Fruit fly (Drosophila melanogaster) whole organism, embryonic: Measurements from ENCODE around the gene CG9133.

Experiments
- Bgb ChIP-seq: fragments of 200-800 bp; sonication (Bioruptor generic); IDR thresholded peaks from 2 replicates; pipeline ENCODE4 v1.3.6; 2022; ENCODE audit warnings: missing biosample characterization, missing genetic modification characterization; ENCODE audit not compliant: partially characterized antibody
- CG10274 ChIP-seq: fragments of 200-800 bp; sonication (Bioruptor generic); optimal IDR thresholded peaks from 3 replicates; lab custom pipeline; 2017; ENCODE audit warnings: missing biosample characterization, mild to moderate bottlenecking, missing genetic modification characterization
- CG11247 ChIP-seq: fragments of 200-800 bp; sonication (Bioruptor generic); IDR thresholded peaks from 2 replicates; pipeline ENCODE4 v1.3.6; 2022; ENCODE audit warnings: missing biosample characterization, missing genetic modification characterization
- CG11456 ChIP-seq: fragments of 200-800 bp; sonication (Bioruptor generic); IDR thresholded peaks from 3 replicates; pipeline ENCODE4 v1.3.6; 2022; ENCODE audit warnings: missing biosample characterization, missing genetic modification characterization
- CG11560 ChIP-seq: fragments of 200-800 bp; sonication (Bioruptor generic); IDR thresholded peaks from 3 replicates; pipeline ENCODE4 v1.3.6; 2022; ENCODE audit warnings: missing biosample characterization, missing genetic modification characterization
- CG12299 ChIP-seq: fragments of 200-800 bp; sonication (Bioruptor generic); optimal IDR thresholded peaks from 2 replicates; lab custom pipeline; 2018; ENCODE audit warnings: missing biosample characterization, mild to moderate bottlenecking, missing genetic modification characterization
- CG14965 ChIP-seq: fragments of 200-800 bp; sonication (Bioruptor generic); optimal IDR thresholded peaks from 2 replicates; lab custom pipeline; 2016; ENCODE audit warnings: missing biosample characterization, missing genetic modification characterization, borderline replicate concordance
- CG1529 ChIP-seq: fragments of 200-800 bp; sonication (Bioruptor generic); optimal IDR thresholded peaks from 3 replicates; lab custom pipeline; 2018; ENCODE audit warnings: missing biosample characterization, missing genetic modification characterization
- CG31365 ChIP-seq: fragments of 200-800 bp; sonication (Bioruptor generic); optimal IDR thresholded peaks from 2 replicates; lab custom pipeline; 2018; ENCODE audit warnings: missing biosample characterization, mild to moderate bottlenecking, missing genetic modification characterization
- CG3163 ChIP-seq: fragments of 200-800 bp; sonication (Bioruptor generic); optimal IDR thresholded peaks from 3 replicates; lab custom pipeline; 2016; ENCODE audit warnings: missing biosample characterization, missing genetic modification characterization
- CG32767 ChIP-seq: fragments of 200-800 bp; sonication (Bioruptor generic); IDR thresholded peaks from 2 replicates; pipeline ENCODE4 v1.3.6; 2022; ENCODE audit warnings: missing biosample characterization, missing genetic modification characterization
- CG43689 ChIP-seq: fragments of 200-800 bp; sonication (Bioruptor generic); IDR thresholded peaks from 2 replicates; pipeline ENCODE4 v1.3.6; 2022; ENCODE audit warnings: missing biosample characterization, missing genetic modification characterization
- CG6683 ChIP-seq: fragments of 200-800 bp; sonication (Bioruptor generic); optimal IDR thresholded peaks from 2 replicates; lab custom pipeline; 2017; ENCODE audit warnings: missing biosample characterization, mild to moderate bottlenecking, missing genetic modification characterization, missing genetic modification reagents
- CG7786 ChIP-seq: fragments of 200-800 bp; sonication (Bioruptor generic); optimal IDR thresholded peaks from 2 replicates; lab custom pipeline; 2016; ENCODE audit warnings: missing biosample characterization, missing genetic modification characterization
- CG8478 ChIP-seq: fragments of >200 bp; optimal IDR thresholded peaks from 2 replicates; lab custom pipeline; 2018
- CG8944 ChIP-seq: fragments of 200-800 bp; sonication (Bioruptor generic); optimal IDR thresholded peaks from 3 replicates; lab custom pipeline; 2016; ENCODE audit warnings: missing biosample characterization, missing genetic modification characterization
- Camta ChIP-seq: fragments of 200-800 bp; sonication (Bioruptor generic); optimal IDR thresholded peaks from 2 replicates; lab custom pipeline; 2016; ENCODE audit warnings: missing biosample characterization, missing genetic modification characterization
- CoRest ChIP-seq: fragments of 200-800 bp; sonication (Bioruptor generic); optimal IDR thresholded peaks from 3 replicates; lab custom pipeline; 2018; ENCODE audit warnings: missing biosample characterization, mild to moderate bottlenecking, missing genetic modification characterization, moderate library complexity
- D ChIP-seq, 2 experiments: fragments of 200-800 bp in 1 of 2; fragments of >200 bp in 1 of 2; sonication (Bioruptor generic) in 1 of 2; optimal IDR thresholded peaks; 2 replicates in 1 of 2; 3 replicates in 1 of 2; lab custom pipeline; 2017; ENCODE audit warnings: mild to moderate bottlenecking in 1 of 2, missing biosample characterization in 1 of 2, missing genetic modification characterization in 1 of 2, missing genetic modification reagents in 1 of 2
- HLH3B ChIP-seq: fragments of 200-800 bp; sonication (Bioruptor generic); IDR thresholded peaks from 2 replicates; pipeline ENCODE4 v1.3.6; 2022; ENCODE audit warnings: missing biosample characterization, missing genetic modification characterization
- Hmr ChIP-seq: fragments of 200-800 bp; sonication (Bioruptor generic); optimal IDR thresholded peaks from 3 replicates; lab custom pipeline; 2017; ENCODE audit warnings: mild to moderate bottlenecking, missing biosample characterization, missing genetic modification reagents, missing genetic modification characterization
- Mad ChIP-seq: fragments of 200-800 bp; sonication (Bioruptor generic); optimal IDR thresholded peaks from 2 replicates; lab custom pipeline; 2016; ENCODE audit warnings: missing biosample characterization, missing genetic modification characterization
- Oli ChIP-seq: fragments of 200-800 bp; sonication (Bioruptor generic); optimal IDR thresholded peaks from 2 replicates; lab custom pipeline; 2018; ENCODE audit warnings: missing biosample characterization, mild to moderate bottlenecking, missing genetic modification characterization, moderate library complexity
- Rfx ChIP-seq: fragments of 200-800 bp; sonication (Bioruptor generic); IDR thresholded peaks from 2 replicates; pipeline ENCODE4 v1.3.6; 2022; ENCODE audit warnings: missing biosample characterization, missing genetic modification characterization
- Scr ChIP-seq: fragments of 200-800 bp; sonication (Bioruptor generic); IDR thresholded peaks from 2 replicates; pipeline ENCODE4 v1.3.6; 2022; ENCODE audit warnings: missing biosample characterization, missing genetic modification characterization; ENCODE audit not compliant: partially characterized antibody
- Xrp1 ChIP-seq: fragments of 200-800 bp; sonication (Bioruptor generic); IDR thresholded peaks from 2 replicates; pipeline ENCODE4 v1.3.6; 2022; ENCODE audit warnings: missing biosample characterization, missing genetic modification characterization
- abd-A ChIP-seq: fragments of 200-800 bp; sonication (Bioruptor generic); optimal IDR thresholded peaks from 3 replicates; lab custom pipeline; 2019; ENCODE audit warnings: missing biosample characterization, mild to moderate bottlenecking, missing genetic modification characterization, moderate library complexity
- ase ChIP-seq: fragments of 200-800 bp; sonication (Bioruptor generic); IDR thresholded peaks from 3 replicates; pipeline ENCODE4 v1.3.6; 2022; ENCODE audit warnings: missing biosample characterization, missing genetic modification characterization
- ash1 ChIP-seq: fragments of 200-800 bp; sonication (Bioruptor generic); optimal IDR thresholded peaks from 2 replicates; lab custom pipeline; 2018; ENCODE audit warnings: missing biosample characterization, mild to moderate bottlenecking, missing genetic modification characterization
- bsh ChIP-seq, 2 experiments: fragments of 200-800 bp; sonication (Bioruptor generic); optimal IDR thresholded peaks; 2 replicates each; lab custom pipeline; 2017 to 2018; ENCODE audit warnings: mild to moderate bottlenecking in 2 of 2, missing biosample characterization in 2 of 2, missing genetic modification characterization in 2 of 2, moderate library complexity in 1 of 2
- crc ChIP-seq: fragments of 200-800 bp; sonication (Bioruptor generic); optimal IDR thresholded peaks from 2 replicates; lab custom pipeline; 2016; ENCODE audit warnings: missing biosample characterization, missing genetic modification characterization
- cwo ChIP-seq: fragments of 200-800 bp; sonication (Bioruptor generic); optimal IDR thresholded peaks from 3 replicates; lab custom pipeline; 2017; ENCODE audit warnings: missing biosample characterization, missing genetic modification characterization, mild to moderate bottlenecking, moderate library complexity, missing genetic modification reagents
- dati ChIP-seq: fragments of 200-800 bp; sonication (Bioruptor generic); IDR thresholded peaks from 2 replicates; pipeline ENCODE4 v1.3.6; 2022; ENCODE audit warnings: missing biosample characterization, missing genetic modification characterization
- disco-r ChIP-seq: fragments of 200-800 bp; sonication (Bioruptor generic); optimal IDR thresholded peaks from 2 replicates; lab custom pipeline; 2016; ENCODE audit warnings: missing biosample characterization, missing genetic modification characterization
- dmrt11E ChIP-seq: fragments of 200-800 bp; sonication (Bioruptor generic); optimal IDR thresholded peaks from 3 replicates; lab custom pipeline; 2018; ENCODE audit warnings: missing biosample characterization, mild to moderate bottlenecking, missing genetic modification characterization, moderate library complexity
- dysf ChIP-seq: fragments of 200-800 bp; sonication (Bioruptor generic); IDR thresholded peaks from 3 replicates; pipeline ENCODE4 v1.3.6; 2022; ENCODE audit warnings: missing biosample characterization, missing genetic modification characterization
- gcm2 ChIP-seq: fragments of 200-800 bp; sonication (Bioruptor generic); optimal IDR thresholded peaks from 2 replicates; lab custom pipeline; 2016; ENCODE audit warnings: missing biosample characterization, missing genetic modification characterization
- gem ChIP-seq: fragments of 200-800 bp; sonication (Bioruptor generic); optimal IDR thresholded peaks from 2 replicates; lab custom pipeline; 2019; ENCODE audit warnings: missing biosample characterization, mild to moderate bottlenecking, missing genetic modification characterization, moderate library complexity
- jigr1 ChIP-seq: fragments of 200-800 bp; sonication (Bioruptor generic); IDR thresholded peaks from 3 replicates; pipeline ENCODE4 v1.3.6; 2022; ENCODE audit warnings: missing biosample characterization, missing genetic modification characterization
- mld ChIP-seq: fragments of 200-800 bp; sonication (Bioruptor generic); IDR thresholded peaks from 3 replicates; pipeline ENCODE4 v1.3.6; 2022; ENCODE audit warnings: missing biosample characterization, missing genetic modification characterization; ENCODE audit not compliant: partially characterized antibody
- onecut ChIP-seq: fragments of 200-800 bp; sonication (Bioruptor generic); IDR thresholded peaks from 2 replicates; pipeline ENCODE4 v1.3.6; 2022; ENCODE audit warnings: missing biosample characterization, missing genetic modification characterization
- p53 ChIP-seq: fragments of 200-800 bp; sonication (Bioruptor generic); optimal IDR thresholded peaks from 2 replicates; lab custom pipeline; 2016; ENCODE audit warnings: missing biosample characterization, missing genetic modification characterization
- scrt ChIP-seq: fragments of 200-800 bp; sonication (Bioruptor generic); optimal IDR thresholded peaks from 2 replicates; lab custom pipeline; 2018; ENCODE audit warnings: missing biosample characterization, mild to moderate bottlenecking, missing genetic modification characterization, moderate library complexity
- tup ChIP-seq: fragments of 200-800 bp; sonication (Bioruptor generic); optimal IDR thresholded peaks from 2 replicates; lab custom pipeline; 2016; ENCODE audit warnings: missing biosample characterization, mild to moderate bottlenecking, missing genetic modification characterization, moderate library complexity
- unpg ChIP-seq: fragments of 200-800 bp; sonication (Bioruptor generic); optimal IDR thresholded peaks from 3 replicates; lab custom pipeline; 2018; ENCODE audit warnings: missing biosample characterization, mild to moderate bottlenecking, missing genetic modification characterization, moderate library complexity
- wek ChIP-seq: fragments of 200-800 bp; sonication (Bioruptor generic); optimal IDR thresholded peaks from 3 replicates; lab custom pipeline; 2018; ENCODE audit warnings: missing biosample characterization, mild to moderate bottlenecking, missing genetic modification characterization, moderate library complexity
- zen2 ChIP-seq: fragments of 200-800 bp; sonication (Bioruptor generic); IDR thresholded peaks from 3 replicates; pipeline ENCODE4 v1.3.6; 2022; ENCODE audit warnings: missing biosample characterization, missing genetic modification characterization; ENCODE audit not compliant: partially characterized antibody

The CG9133 gene

DNA sequence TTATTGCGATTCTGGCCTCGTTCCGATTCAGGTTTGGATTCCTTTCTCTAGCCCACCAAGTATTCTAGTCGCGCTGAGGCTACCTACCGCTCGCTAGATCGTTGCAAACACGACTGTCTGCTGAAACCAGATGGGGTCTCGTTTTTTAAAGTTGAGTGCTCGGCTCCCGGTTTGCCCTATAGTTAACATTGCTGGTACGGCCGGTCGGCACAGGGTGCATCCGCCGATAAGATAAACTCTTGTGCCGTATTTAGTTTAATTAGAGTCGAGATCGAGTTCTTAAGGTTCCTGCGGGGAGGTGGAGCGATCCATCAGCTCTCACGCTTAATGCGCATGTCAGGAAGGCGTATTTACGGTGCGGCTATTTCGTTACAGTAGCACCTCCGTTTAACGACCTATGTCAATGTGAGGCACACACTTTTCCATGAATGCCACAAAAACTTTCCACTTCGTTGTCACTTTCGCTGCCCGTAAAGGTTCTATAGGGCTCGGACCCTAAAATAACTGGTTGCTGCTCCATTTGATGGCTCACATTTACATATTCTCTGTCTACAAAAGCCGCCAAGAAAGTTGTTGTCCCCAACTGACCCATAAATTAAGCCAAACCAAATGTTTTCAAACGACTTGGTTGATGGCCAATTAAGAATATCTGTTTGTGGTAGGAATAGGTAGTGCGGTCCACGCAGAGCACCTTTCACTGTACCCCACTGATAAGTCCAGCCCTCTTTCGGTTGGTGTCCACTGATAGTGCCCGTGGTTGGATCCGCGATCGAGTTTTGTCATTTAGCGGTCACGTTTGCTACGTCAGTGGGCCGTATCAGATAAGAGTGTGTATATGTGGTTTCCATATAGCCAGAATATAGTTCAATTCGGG is 46.9 kb upstream of the CG9133 start, which contains the start of gene CG9119 (continued):
- TF ChIP-seq Hmr = peak; percentile 78
- peak; percentile 20 for TF ChIP-seq CG3163
- TF ChIP-seq dati (GFP tag; lab: Robert Waterston, UW) = no peak
- TF ChIP-seq CG14965 (GFP tag; lab: Kevin White, UChicago) = no peak
- no peak for TF ChIP-seq jigr1
- TF ChIP-seq CG1529 (GFP tag; lab: Kevin White, UChicago) = peak; percentile 18
- peak; percentile 29 for TF ChIP-seq CG12299 (tag; lab: Kevin White, UChicago)
- peak; percentile 10 for TF ChIP-seq disco-r (GFP tag; lab: Kevin White, UChicago)
- peak; percentile 55 for TF ChIP-seq CG10274 (GFP tag; lab: Kevin White, UChicago)
- TF ChIP-seq abd-A (tag; lab: Kevin White, UChicago) = peak; percentile 89
- TF ChIP-seq cwo (GFP tag; lab: Kevin White, UChicago) = peak; percentile 93
- no peak for TF ChIP-seq gcm2 (GFP tag; lab: Kevin White, UChicago)
- peak; percentile 62 for TF ChIP-seq CG8944 (GFP tag; lab: Kevin White, UChicago)
- no peak for TF ChIP-seq Scr (GFP tag; lab: Robert Waterston, UW)
- TF ChIP-seq Camta (GFP tag; lab: Kevin White, UChicago) = peak; percentile 56
- TF ChIP-seq CG11456 (GFP tag; lab: Robert Waterston, UW) = peak; percentile 65; the same call in 1 of the 3 replicates
- peak; percentile 45; the same call in 1 of the 2 replicates for TF ChIP-seq CG32767 (GFP tag; lab: Robert Waterston, UW)
- TF ChIP-seq CG6683 (GFP tag; lab: Kevin White, UChicago) = peak; percentile 54
- TF ChIP-seq Xrp1 = 0 out of 2 replicates have a peak, but pooled peaks have one; percentile 31
- TF ChIP-seq CG31365 (tag; lab: Kevin White, UChicago) = peak; percentile 9
- TF ChIP-seq CG8478 (lab: Kevin White, UChicago) = no peak
- TF ChIP-seq scrt = peak; percentile 53
- TF ChIP-seq onecut (GFP tag; lab: Robert Waterston, UW) = peak; percentile 10; the same call in 1 of the 2 replicates
- TF ChIP-seq D (optimal IDR thresholded peaks at IDR 0.05; lab: Kevin White, UChicago) = no peak
- TF ChIP-seq D (GFP tag; optimal IDR thresholded peaks at IDR 0.05; lab: Kevin White, UChicago) = peak; percentile 48
- TF ChIP-seq Mad = peak; percentile 30
- no peak for TF ChIP-seq zen2
- peak; percentile 70 for TF ChIP-seq dysf (GFP tag; lab: Robert Waterston, UW)
- TF ChIP-seq wek = peak; percentile 7
- TF ChIP-seq CG43689 (GFP tag; lab: Robert Waterston, UW) = no peak
- peak; percentile 59; the same call in 2 of the 3 replicates for TF ChIP-seq CG11560 (tag; lab: Robert Waterston, UW)
- TF ChIP-seq mld (GFP tag; lab: Robert Waterston, UW) = no peak
- TF ChIP-seq HLH3B (GFP tag; lab: Robert Waterston, UW) = peak; percentile 39; the same call in 1 of the 2 replicates
- TF ChIP-seq unpg = peak; percentile 53
- peak; percentile 76 for TF ChIP-seq CG7786
- TF ChIP-seq Rfx (GFP tag; lab: Robert Waterston, UW) = peak; percentile 57; the same call in 1 of the 2 replicates
- TF ChIP-seq p53 (GFP tag; lab: Kevin White, UChicago) = peak; percentile 11
- peak; percentile 72 for TF ChIP-seq Oli (tag; lab: Kevin White, UChicago)
- peak; percentile 74 for TF ChIP-seq gem (tag; lab: Kevin White, UChicago)
- TF ChIP-seq crc (GFP tag; lab: Kevin White, UChicago) = peak; percentile 51
- 0 out of 3 replicates have a peak, but pooled peaks have one; percentile 11 for TF ChIP-seq ase (GFP tag; lab: Robert Waterston, UW)
- peak; percentile 16 for TF ChIP-seq dmrt11E
- TF ChIP-seq CG11247 = 0 out of 2 replicates have a peak, but pooled peaks have one; percentile 10
- TF ChIP-seq bsh (GFP tag; optimal IDR thresholded peaks at IDR 0.05; lab: Kevin White, UChicago) = peak in 1 of 2 experiments; percentile 57
- no peak for TF ChIP-seq Bgb (GFP tag; lab: Robert Waterston, UW)
- no peak for TF ChIP-seq ash1
- peak; percentile 73 for TF ChIP-seq CoRest (tag; lab: Kevin White, UChicago)
- TF ChIP-seq tup (GFP tag; lab: Kevin White, UChicago) = no peak
